Worm (Caenorhabditis elegans) whole organism, L4 larva: Measurements from ENCODE around the gene gpx-2.
A peak's percentile ranks its signal among the peaks of the same experiment; 100 is the strongest.

Experiments
- D1046.2 ChIP-seq: fragments of 200-800 bp; sonication (Bioruptor generic); IDR thresholded peaks from 2 replicates; pipeline ENCODE4 v1.3.6; 2022; ENCODE audit warnings: missing genetic modification characterization, missing compliant biosample characterization
- F44E2.7 ChIP-seq: fragments of 200-800 bp; sonication (Bioruptor generic); IDR thresholded peaks from 2 replicates; pipeline ENCODE4 v2.1.2; 2022; ENCODE audit warnings: missing genetic modification characterization, missing compliant biosample characterization
- Y105C5A.15 ChIP-seq: fragments of 200-800 bp; sonication (Bioruptor generic); IDR thresholded peaks from 2 replicates; pipeline ENCODE4 v1.3.6; 2022; ENCODE audit warnings: missing genetic modification characterization, missing compliant biosample characterization
- Y75B8A.6 ChIP-seq: fragments of 200-800 bp; sonication (Bioruptor generic); IDR thresholded peaks from 2 replicates; pipeline ENCODE4 v1.3.6; 2022; ENCODE audit warnings: missing genetic modification reagents, missing genetic modification characterization, missing compliant biosample characterization
- ZK546.5 ChIP-seq, 2 experiments: sonication (generic microtip); optimal IDR thresholded peaks; 2 replicates each; lab custom pipeline; 2017; ENCODE audit warnings: missing biosample characterization in 2 of 2, missing genetic modification characterization in 2 of 2
- aha-1 ChIP-seq: fragments of 150-350 bp; peaks from one replicate; lab custom pipeline; 2014; ENCODE audit warnings: missing biosample characterization, missing genetic modification characterization
- arid-1 ChIP-seq: fragments of 200-800 bp; sonication (Bioruptor generic); conservative IDR thresholded peaks from 2 replicates; pipeline ENCODE4 v1.3.6; 2022; ENCODE audit warnings: missing genetic modification reagents, missing genetic modification characterization, missing compliant biosample characterization
- attf-4 ChIP-seq: sonication (generic microtip); optimal IDR thresholded peaks from 3 replicates; lab custom pipeline; 2017; ENCODE audit warnings: missing biosample characterization, missing genetic modification characterization
- ceh-20 ChIP-seq: fragments of 200-800 bp; sonication (Bioruptor generic); IDR thresholded peaks from 2 replicates; pipeline ENCODE4 v1.3.6; 2022; ENCODE audit warnings: missing genetic modification reagents, missing genetic modification characterization, missing compliant biosample characterization
- ceh-28 ChIP-seq: fragments of 150-350 bp; optimal IDR thresholded peaks from 2 replicates; lab custom pipeline; 2014; ENCODE audit warnings: missing biosample characterization, missing genetic modification reagents, missing genetic modification characterization
- ceh-82 ChIP-seq: sonication (generic microtip); optimal IDR thresholded peaks from 2 replicates; lab custom pipeline; 2017; ENCODE audit warnings: missing biosample characterization, missing genetic modification characterization
- cey-2 ChIP-seq: sonication (generic microtip); optimal IDR thresholded peaks from 3 replicates; lab custom pipeline; 2017; ENCODE audit warnings: missing genetic modification characterization, mild to moderate bottlenecking, missing compliant biosample characterization, antibody characterized with exemption, borderline replicate concordance; ENCODE audit not compliant: insufficient read depth
- daf-16 ChIP-seq, 3 experiments: sonication (generic microtip); optimal IDR thresholded peaks; 2 replicates each; lab custom pipeline; 2016 to 2017; ENCODE audit warnings: missing genetic modification characterization in 3 of 3, missing genetic modification reagents in 3 of 3, mild to moderate bottlenecking in 2 of 3, missing compliant biosample characterization in 2 of 3, missing biosample characterization in 1 of 3, moderate library complexity in 1 of 3
- dmd-6 ChIP-seq: fragments of 200-800 bp; sonication (Bioruptor generic); IDR thresholded peaks from 2 replicates; pipeline ENCODE4 v1.3.6; 2022; ENCODE audit warnings: missing genetic modification reagents, missing genetic modification characterization, missing compliant biosample characterization
- dmd-9 ChIP-seq: fragments of 200-800 bp; sonication (Bioruptor generic); IDR thresholded peaks from 2 replicates; pipeline ENCODE4 v1.3.6; 2022; ENCODE audit warnings: missing genetic modification reagents, missing genetic modification characterization, missing compliant biosample characterization
- egl-43 ChIP-seq: fragments of 200-800 bp; sonication (Bioruptor generic); IDR thresholded peaks from 2 replicates; pipeline ENCODE4 v1.3.6; 2022; ENCODE audit warnings: missing genetic modification reagents, missing genetic modification characterization, missing compliant biosample characterization
- fkh-10 ChIP-seq: fragments of 150-350 bp; optimal IDR thresholded peaks from 2 replicates; lab custom pipeline; 2014; ENCODE audit warnings: missing biosample characterization, missing genetic modification reagents, missing genetic modification characterization
- fos-1 ChIP-seq: fragments of 150-350 bp; optimal IDR thresholded peaks from 2 replicates; lab custom pipeline; 2014; ENCODE audit warnings: missing biosample characterization, missing genetic modification characterization
- gei-8 ChIP-seq: fragments of 200-800 bp; sonication (Bioruptor generic); optimal IDR thresholded peaks from 2 replicates; lab custom pipeline; 2018; ENCODE audit warnings: mild to moderate bottlenecking, missing genetic modification characterization, missing compliant biosample characterization
- hif-1 ChIP-seq, 2 experiments: sonication (generic microtip); optimal IDR thresholded peaks; 2 replicates each; lab custom pipeline; 2016 to 2017; ENCODE audit warnings: missing compliant biosample characterization in 2 of 2, missing genetic modification characterization in 2 of 2, missing genetic modification reagents in 2 of 2, missing genotype in 2 of 2, mild to moderate bottlenecking in 1 of 2
- hlh-11 ChIP-seq: fragments of 200-800 bp; sonication (Bioruptor generic); optimal IDR thresholded peaks from 2 replicates; lab custom pipeline; 2018; ENCODE audit warnings: mild to moderate bottlenecking, missing genetic modification characterization, missing compliant biosample characterization
- hmg-1.1 ChIP-seq: fragments of 200-800 bp; sonication (Bioruptor generic); IDR thresholded peaks from 2 replicates; pipeline ENCODE4 v1.3.6; 2022; ENCODE audit warnings: missing genetic modification reagents, missing genetic modification characterization, missing compliant biosample characterization
- jun-1 ChIP-seq: fragments of 150-350 bp; optimal IDR thresholded peaks from 2 replicates; lab custom pipeline; 2014; ENCODE audit warnings: missing biosample characterization, missing genetic modification reagents, missing genetic modification characterization
- lim-7 ChIP-seq: fragments of 200-800 bp; sonication (Bioruptor generic); IDR thresholded peaks from 2 replicates; pipeline ENCODE4 v1.3.6; 2022; ENCODE audit warnings: missing genetic modification characterization, missing compliant biosample characterization
- lin-13 ChIP-seq: fragments of 150-350 bp; optimal IDR thresholded peaks from 2 replicates; lab custom pipeline; 2014; ENCODE audit warnings: missing biosample characterization, missing genetic modification reagents, missing genetic modification characterization
- lin-15B ChIP-seq: fragments of 150-350 bp; sonication (generic microtip); optimal IDR thresholded peaks from 3 replicates; lab custom pipeline; 2014; ENCODE audit warnings: missing biosample characterization, missing genetic modification characterization
- lin-29 ChIP-seq: fragments of 200-800 bp; sonication (Bioruptor generic); IDR thresholded peaks from 2 replicates; pipeline ENCODE4 v1.3.6; 2022; ENCODE audit warnings: missing genetic modification reagents, missing genetic modification characterization, missing compliant biosample characterization
- lir-3 ChIP-seq: sonication (generic microtip); optimal IDR thresholded peaks from 2 replicates; lab custom pipeline; 2016; ENCODE audit warnings: mild to moderate bottlenecking, missing genetic modification characterization, missing compliant biosample characterization
- mdl-1 ChIP-seq, 2 experiments: fragments of 150-350 bp in 1 of 2; sonication (generic microtip) in 1 of 2; optimal IDR thresholded peaks; 2 replicates each; lab custom pipeline; 2014 to 2017; ENCODE audit warnings: missing biosample characterization in 2 of 2, missing genetic modification characterization in 2 of 2
- mep-1 ChIP-seq: fragments of 150-350 bp; sonication (generic microtip); optimal IDR thresholded peaks from 3 replicates; lab custom pipeline; 2014; ENCODE audit warnings: missing biosample characterization, missing genetic modification characterization
- mes-2 ChIP-seq: sonication (generic microtip); optimal IDR thresholded peaks from 2 replicates; lab custom pipeline; 2016; ENCODE audit warnings: missing genotype, mild to moderate bottlenecking, missing genetic modification characterization, missing compliant biosample characterization; ENCODE audit not compliant: poor library complexity, severe bottlenecking
- mxl-2 ChIP-seq: fragments of 200-800 bp; sonication (Bioruptor generic); conservative IDR thresholded peaks from 2 replicates; pipeline ENCODE4 v1.3.6; 2022; ENCODE audit warnings: missing genetic modification reagents, missing genetic modification characterization, missing compliant biosample characterization
- nhr-102 ChIP-seq: sonication (generic microtip); optimal IDR thresholded peaks from 2 replicates; lab custom pipeline; 2016; ENCODE audit warnings: mild to moderate bottlenecking, missing genetic modification characterization, moderate library complexity, missing compliant biosample characterization
- nhr-11 ChIP-seq: fragments of 150-350 bp; optimal IDR thresholded peaks from 2 replicates; lab custom pipeline; 2014; ENCODE audit warnings: missing biosample characterization, missing genetic modification characterization
- nhr-25 ChIP-seq: sonication (generic microtip); optimal IDR thresholded peaks from 2 replicates; lab custom pipeline; 2017; ENCODE audit warnings: missing genetic modification characterization, mild to moderate bottlenecking, missing compliant biosample characterization, antibody characterized with exemption, moderate library complexity, borderline replicate concordance; ENCODE audit not compliant: insufficient read depth
- nhr-41 ChIP-seq: fragments of 200-800 bp; sonication (Bioruptor generic); IDR thresholded peaks from 2 replicates; pipeline ENCODE4 v1.3.6; 2022; ENCODE audit warnings: missing genetic modification reagents, missing genetic modification characterization, missing compliant biosample characterization
- nhr-48 ChIP-seq: sonication (generic microtip); optimal IDR thresholded peaks from 2 replicates; lab custom pipeline; 2016; ENCODE audit warnings: mild to moderate bottlenecking, missing genetic modification characterization, missing compliant biosample characterization
- nhr-6 ChIP-seq: fragments of 150-350 bp; optimal IDR thresholded peaks from 2 replicates; lab custom pipeline; 2014; ENCODE audit warnings: missing biosample characterization, missing genetic modification characterization
- nhr-76 ChIP-seq: fragments of 150-350 bp; optimal IDR thresholded peaks from 2 replicates; lab custom pipeline; 2014; ENCODE audit warnings: missing biosample characterization, missing genetic modification characterization
- pha-4 ChIP-seq, 2 experiments: fragments of 150-350 bp in 1 of 2; fragments of 200-800 bp in 1 of 2; sonication (Bioruptor generic) in 1 of 2; IDR thresholded peaks in 1 of 2; optimal IDR thresholded peaks in 1 of 2; 2 replicates each; pipeline versions ENCODE4 v1.3.6 to Lab custom; 2014 to 2022; ENCODE audit warnings: missing genetic modification characterization in 2 of 2, missing genetic modification reagents in 2 of 2, missing biosample characterization in 1 of 2, missing compliant biosample characterization in 1 of 2
- php-3 ChIP-seq: fragments of 200-800 bp; sonication (Bioruptor generic); IDR thresholded peaks from 2 replicates; pipeline ENCODE4 v1.3.6; 2022; ENCODE audit warnings: missing genetic modification reagents, missing genetic modification characterization, missing compliant biosample characterization
- rbr-2 ChIP-seq: sonication (generic microtip); optimal IDR thresholded peaks from 2 replicates; lab custom pipeline; 2016; ENCODE audit warnings: missing genotype, missing genetic modification characterization, missing compliant biosample characterization
- skn-1 ChIP-seq: fragments of 150-350 bp; optimal IDR thresholded peaks from 2 replicates; lab custom pipeline; 2014; ENCODE audit warnings: missing biosample characterization, missing genetic modification characterization
- tag-97 ChIP-seq: fragments of 200-800 bp; sonication (Bioruptor generic); IDR thresholded peaks from 2 replicates; pipeline ENCODE4 v1.3.6; 2022; ENCODE audit warnings: missing genetic modification characterization, missing compliant biosample characterization
- unc-39 ChIP-seq: sonication (generic microtip); optimal IDR thresholded peaks from 2 replicates; lab custom pipeline; 2017; ENCODE audit warnings: missing biosample characterization, missing genetic modification characterization
- unc-62 ChIP-seq, 3 experiments: fragments of 150-350 bp in 1 of 3; sonication (generic microtip); optimal IDR thresholded peaks in 2 of 3; peaks in 1 of 3; 1 replicate in 1 of 3; 2 replicates in 2 of 3; lab custom pipeline; 2014 to 2017; ENCODE audit warnings: missing biosample characterization in 3 of 3, missing genetic modification characterization in 3 of 3, missing genetic modification reagents in 3 of 3, missing genotype in 1 of 3
- vab-7 ChIP-seq: fragments of 200-800 bp; sonication (Bioruptor generic); IDR thresholded peaks from 2 replicates; pipeline ENCODE4 v1.3.6; 2022; ENCODE audit warnings: missing genetic modification reagents, missing genetic modification characterization, missing compliant biosample characterization

Gene gpx-2

ce11 chrII:14866668-14867067 is at the start of gene gpx-2:
Gene gpx-2, plus strand, starts transcription at chrII:14866766.
- TF ChIP-seq unc-62 (GFP tag; optimal IDR thresholded peaks at IDR 0.05 in 1 of 2; lab: Kevin White, UChicago) (no peak), unc-62 (tag; optimal IDR thresholded peaks at IDR 0.05; lab: Kevin White, UChicago) (no peak), hlh-11 (peak; percentile 22), lin-15B (tag; lab: Kevin White, UChicago) (no peak), nhr-76 (tag; lab: Kevin White, UChicago) (no peak), fkh-10 (GFP tag; lab: Kevin White, UChicago) (no peak), F44E2.7 (GFP tag; lab: Robert Waterston, UW) (no peak), D1046.2 (GFP tag; lab: Robert Waterston, UW) (no peak), Y105C5A.15 (GFP tag; lab: Robert Waterston, UW) (0 out of 2 replicates have a peak, but pooled peaks have one; percentile 23), arid-1 (GFP tag; lab: Robert Waterston, UW) (0 out of 2 replicates have a peak, but pooled peaks have one; percentile 29), skn-1 (tag; lab: Kevin White, UChicago) (no peak), mes-2 (tag; lab: Kevin White, UChicago) (no peak), nhr-6 (tag; lab: Kevin White, UChicago) (no peak), Y75B8A.6 (GFP tag; lab: Robert Waterston, UW) (no peak), cey-2 (tag; lab: Kevin White, UChicago) (no peak), nhr-102 (peak; percentile 44), nhr-11 (no peak), hmg-1.1 (GFP tag; lab: Robert Waterston, UW) (no peak), rbr-2 (tag; lab: Kevin White, UChicago) (no peak), mxl-2 (GFP tag; lab: Robert Waterston, UW) (no peak), attf-4 (no peak), unc-39 (tag; lab: Kevin White, UChicago) (no peak), mep-1 (tag; lab: Kevin White, UChicago) (no peak), pha-4 (GFP tag; IDR thresholded peaks at IDR 0.05; lab: Robert Waterston, UW) (no peak), pha-4 (tag; optimal IDR thresholded peaks at IDR 0.05; lab: Kevin White, UChicago) (no peak), lim-7 (GFP tag; lab: Robert Waterston, UW) (no peak), dmd-9 (GFP tag; lab: Robert Waterston, UW) (no peak), ceh-82 (tag; lab: Kevin White, UChicago) (no peak), dmd-6 (GFP tag; lab: Robert Waterston, UW) (no peak), nhr-25 (tag; lab: Kevin White, UChicago) (no peak), daf-16 (GFP tag; optimal IDR thresholded peaks at IDR 0.05; lab: Kevin White, UChicago) (no peak), daf-16 (tag; optimal IDR thresholded peaks at IDR 0.05; lab: Kevin White, UChicago) (peak; percentile 0), tag-97 (no peak), fos-1 (tag; lab: Kevin White, UChicago) (no peak), jun-1 (tag; lab: Kevin White, UChicago) (no peak), ceh-20 (GFP tag; lab: Robert Waterston, UW) (no peak), ZK546.5 (tag; optimal IDR thresholded peaks at IDR 0.05; lab: Kevin White, UChicago) (no peak), lir-3 (tag; lab: Kevin White, UChicago) (no peak), hif-1 (tag; optimal IDR thresholded peaks at IDR 0.05; lab: Kevin White, UChicago) (no peak), ceh-28 (tag; lab: Kevin White, UChicago) (no peak), php-3 (no peak), mdl-1 (tag; optimal IDR thresholded peaks at IDR 0.05; lab: Kevin White, UChicago) (no peak), nhr-48 (tag; lab: Kevin White, UChicago) (no peak), vab-7 (GFP tag; lab: Robert Waterston, UW) (no peak), lin-13 (no peak), nhr-41 (GFP tag; lab: Robert Waterston, UW) (no peak), egl-43 (no peak), gei-8 (GFP tag; lab: Kevin White, UChicago) (no peak), aha-1 (tag; lab: Kevin White, UChicago) (peak; percentile 58), lin-29 (GFP tag; lab: Robert Waterston, UW) (no peak)
